Fruit fly (Drosophila melanogaster): Measurements from ENCODE around the gene Karl.

DNA sequence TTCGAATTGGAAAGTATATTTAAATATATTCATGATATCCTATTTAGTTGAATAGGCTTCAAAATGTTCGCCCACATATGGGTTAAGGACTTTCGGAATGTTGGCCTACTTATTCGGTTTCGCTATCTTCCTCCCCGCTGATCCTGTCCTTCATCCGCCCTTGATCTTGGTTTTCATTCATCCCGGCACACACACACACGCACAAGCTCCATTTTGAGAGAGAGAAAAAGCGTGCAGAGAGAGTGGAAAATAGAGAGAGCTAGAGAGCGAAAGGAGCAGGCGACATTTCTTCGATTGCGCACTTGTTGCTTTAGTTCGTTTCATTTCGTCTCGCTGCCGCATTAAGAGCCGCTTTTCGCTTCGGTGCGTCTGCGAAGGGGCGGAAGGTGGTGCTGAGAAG lies at the start of gene Karl:
- TF ChIP-seq CG8478 (optimal IDR thresholded peaks at IDR 0.05) (no peak), CTCF (optimal IDR thresholded peaks at IDR 0.05) (no peak)
